Worm (Caenorhabditis elegans) whole organism, L2 larva: Measurements from ENCODE around the gene Y57G11C.33.

Experiments
- C34F6.9 ChIP-seq: fragments of 150-350 bp; optimal IDR thresholded peaks from 2 replicates; lab custom pipeline; 2014; ENCODE audit warnings: missing biosample characterization, missing genetic modification characterization
- F13H6.1 ChIP-seq: sonication (generic microtip); optimal IDR thresholded peaks from 2 replicates; lab custom pipeline; 2016; ENCODE audit warnings: missing genetic modification characterization, missing compliant biosample characterization
- ZK546.5 ChIP-seq: sonication (generic microtip); optimal IDR thresholded peaks from 2 replicates; lab custom pipeline; 2017; ENCODE audit warnings: missing biosample characterization, missing genetic modification characterization
- alr-1 ChIP-seq: fragments of 150-350 bp; optimal IDR thresholded peaks from 2 replicates; lab custom pipeline; 2014; ENCODE audit warnings: missing biosample characterization, missing genetic modification characterization
- ama-1 ChIP-seq: fragments of 150-350 bp; optimal IDR thresholded peaks from 2 replicates; lab custom pipeline; 2018; ENCODE audit warnings: inconsistent platforms
- blmp-1 ChIP-seq: sonication (generic microtip); optimal IDR thresholded peaks from 2 replicates; lab custom pipeline; 2017; ENCODE audit warnings: missing genetic modification characterization, mild to moderate bottlenecking, missing compliant biosample characterization, antibody characterized with exemption, moderate library complexity; ENCODE audit not compliant: insufficient read depth
- ceh-82 ChIP-seq: fragments of 150-350 bp; optimal IDR thresholded peaks from 2 replicates; lab custom pipeline; 2014; ENCODE audit warnings: missing biosample characterization, missing genetic modification characterization
- crh-2 ChIP-seq: sonication (generic microtip); optimal IDR thresholded peaks from 2 replicates; lab custom pipeline; 2017; ENCODE audit warnings: missing biosample characterization, missing genetic modification characterization
- dmd-4 ChIP-seq: sonication (generic microtip); optimal IDR thresholded peaks from 2 replicates; lab custom pipeline; 2017; ENCODE audit warnings: missing biosample characterization, missing genetic modification characterization
- egl-27 ChIP-seq: sonication (generic microtip); optimal IDR thresholded peaks from 3 replicates; lab custom pipeline; 2017; ENCODE audit warnings: missing biosample characterization, missing genetic modification reagents, missing genetic modification characterization
- elt-3 ChIP-seq: sonication (generic microtip); optimal IDR thresholded peaks from 2 replicates; lab custom pipeline; 2017; ENCODE audit warnings: missing biosample characterization, missing genetic modification characterization
- fos-1 ChIP-seq: fragments of 150-350 bp; optimal IDR thresholded peaks from 2 replicates; lab custom pipeline; 2014; ENCODE audit warnings: missing biosample characterization, missing genetic modification characterization
- gmeb-1 ChIP-seq: fragments of 150-350 bp; optimal IDR thresholded peaks from 2 replicates; lab custom pipeline; 2014; ENCODE audit warnings: missing biosample characterization, missing genetic modification characterization
- lin-11 ChIP-seq: fragments of 150-350 bp; sonication (generic microtip); optimal IDR thresholded peaks from 2 replicates; lab custom pipeline; 2014; ENCODE audit warnings: missing biosample characterization, missing genetic modification characterization, inconsistent platforms, mixed read lengths
- lin-13 ChIP-seq: fragments of 150-350 bp; optimal IDR thresholded peaks from 2 replicates; lab custom pipeline; 2014; ENCODE audit warnings: missing biosample characterization, missing genetic modification reagents, missing genetic modification characterization
- lin-39 ChIP-seq: fragments of 150-350 bp; optimal IDR thresholded peaks from 2 replicates; lab custom pipeline; 2014; ENCODE audit warnings: missing biosample characterization, missing genetic modification reagents, missing genetic modification characterization
- mab-5 ChIP-seq: fragments of 150-350 bp; optimal IDR thresholded peaks from 2 replicates; lab custom pipeline; 2014; ENCODE audit warnings: missing biosample characterization, missing genetic modification characterization
- mbf-1 ChIP-seq: sonication (generic microtip); optimal IDR thresholded peaks from 2 replicates; lab custom pipeline; 2017; ENCODE audit warnings: missing biosample characterization, missing genetic modification characterization
- mdl-1 ChIP-seq, 2 experiments: fragments of 150-350 bp in 1 of 2; sonication (generic microtip) in 1 of 2; optimal IDR thresholded peaks; 2 replicates each; lab custom pipeline; 2017; ENCODE audit warnings: missing biosample characterization in 2 of 2, missing genetic modification characterization in 2 of 2
- nhr-10 ChIP-seq: sonication (generic microtip); optimal IDR thresholded peaks from 2 replicates; lab custom pipeline; 2017; ENCODE audit warnings: missing biosample characterization, missing genetic modification characterization
- nhr-12 ChIP-seq: fragments of 150-350 bp; optimal IDR thresholded peaks from 2 replicates; lab custom pipeline; 2014; ENCODE audit warnings: missing biosample characterization, missing genetic modification characterization
- nhr-129 ChIP-seq: fragments of 150-350 bp; optimal IDR thresholded peaks from 2 replicates; lab custom pipeline; 2014; ENCODE audit warnings: missing biosample characterization, missing genetic modification characterization
- unc-62 ChIP-seq: fragments of 150-350 bp; optimal IDR thresholded peaks from 2 replicates; lab custom pipeline; 2014; ENCODE audit warnings: missing biosample characterization, missing genetic modification reagents, missing genetic modification characterization
- ztf-4 ChIP-seq: fragments of 150-350 bp; optimal IDR thresholded peaks from 2 replicates; lab custom pipeline; 2014; ENCODE audit warnings: missing biosample characterization, missing genetic modification characterization

Gene Y57G11C.33

ce11 chrIV:14704952-14705351 lies 48.1 kb downstream of the Y57G11C.33 start:
- TF ChIP-seq nhr-129 (tag; lab: Kevin White, UChicago) (no peak), unc-62 (GFP tag; lab: Kevin White, UChicago) (no peak), lin-39 (tag; lab: Kevin White, UChicago) (no peak), dmd-4 (tag; lab: Kevin White, UChicago) (no peak), crh-2 (no peak), ZK546.5 (tag; lab: Kevin White, UChicago) (no peak), mbf-1 (tag; lab: Kevin White, UChicago) (no peak), egl-27 (tag; lab: Kevin White, UChicago) (no peak), fos-1 (tag; lab: Kevin White, UChicago) (no peak), gmeb-1 (tag; lab: Kevin White, UChicago) (no peak), blmp-1 (tag; lab: Kevin White, UChicago) (no peak)

- no peak for TF ChIP-seq nhr-129 (tag; lab: Kevin White, UChicago)
- TF ChIP-seq egl-27 (tag; lab: Kevin White, UChicago): no peak
- no peak for TF ChIP-seq lin-13
- no peak for TF ChIP-seq F13H6.1 (tag; lab: Kevin White, UChicago)
- TF ChIP-seq crh-2: no peak
- TF ChIP-seq elt-3 (tag; lab: Kevin White, UChicago): no peak
- no peak for TF ChIP-seq nhr-12
- no peak for TF ChIP-seq mbf-1 (tag; lab: Kevin White, UChicago)
- TF ChIP-seq nhr-10: no peak
- no peak for TF ChIP-seq gmeb-1 (tag; lab: Kevin White, UChicago)
- no peak for TF ChIP-seq ceh-82
- no peak for TF ChIP-seq lin-11 (tag; lab: Kevin White, UChicago)
- TF ChIP-seq ZK546.5 (tag; lab: Kevin White, UChicago): no peak
- no peak for TF ChIP-seq ztf-4 (tag; lab: Kevin White, UChicago)
- no peak for TF ChIP-seq blmp-1 (tag; lab: Kevin White, UChicago)
- no peak for TF ChIP-seq mab-5 (tag; lab: Kevin White, UChicago)
- TF ChIP-seq C34F6.9 (tag; lab: Kevin White, UChicago): no peak
- no peak for TF ChIP-seq alr-1 (tag; lab: Kevin White, UChicago)
- no peak for TF ChIP-seq mdl-1 (tag; optimal IDR thresholded peaks at IDR 0.05; lab: Kevin White, UChicago)
- TF ChIP-seq ama-1 (lab: Kevin White, UChicago): no peak
Measured at ce11 chrIV:14706302-14706701, 49.4 kb downstream of the Y57G11C.33 start, which contains the start of gene Y57G11C.41. Y57G11C.41 (minus strand) TSS chrIV:14706402.
